Fruit fly (Drosophila melanogaster) whole organism, pupa: ENCODE data around the gene Alg2.

ENCODE experiments used
- CG13204 ChIP-seq: fragments of 200-800 bp; sonication (Bioruptor generic); optimal IDR thresholded peaks from 2 replicates; lab custom pipeline; 2018; ENCODE audit warnings: missing biosample characterization, mild to moderate bottlenecking, missing genetic modification characterization, moderate library complexity
- CG15710 ChIP-seq: fragments of 200-800 bp; sonication (Bioruptor generic); optimal IDR thresholded peaks from 2 replicates; lab custom pipeline; 2018; ENCODE audit warnings: missing biosample characterization, mild to moderate bottlenecking, missing genetic modification characterization, moderate library complexity
- CG17806 ChIP-seq: fragments of 200-800 bp; sonication (Bioruptor generic); optimal IDR thresholded peaks from 2 replicates; lab custom pipeline; 2018; ENCODE audit warnings: missing biosample characterization, mild to moderate bottlenecking, missing genetic modification characterization, moderate library complexity
- CG32121 ChIP-seq: fragments of 200-800 bp; sonication (Bioruptor generic); IDR thresholded peaks from 2 replicates; pipeline ENCODE4 v1.3.6; 2022; ENCODE audit warnings: missing biosample characterization, missing genetic modification characterization
- CG34367 ChIP-seq: fragments of 200-800 bp; sonication (Bioruptor generic); optimal IDR thresholded peaks from 2 replicates; lab custom pipeline; 2018; ENCODE audit warnings: missing biosample characterization, mild to moderate bottlenecking, missing genetic modification characterization
- CG8159 ChIP-seq: fragments of 200-800 bp; sonication (Bioruptor generic); optimal IDR thresholded peaks from 3 replicates; lab custom pipeline; 2018; ENCODE audit warnings: missing biosample characterization, mild to moderate bottlenecking, missing genetic modification characterization, moderate library complexity
- D1 ChIP-seq: fragments of 200-800 bp; sonication (Bioruptor generic); optimal IDR thresholded peaks from 2 replicates; lab custom pipeline; 2018; ENCODE audit warnings: missing biosample characterization, mild to moderate bottlenecking, missing genetic modification characterization, moderate library complexity
- Ets98B ChIP-seq: fragments of 200-800 bp; sonication (Bioruptor generic); IDR thresholded peaks from 2 replicates; pipeline ENCODE4 v1.3.6; 2022; ENCODE audit warnings: missing biosample characterization, missing genetic modification characterization
- Pif1B ChIP-seq: fragments of 200-800 bp; sonication (Bioruptor generic); optimal IDR thresholded peaks from 3 replicates; lab custom pipeline; 2016; ENCODE audit warnings: missing biosample characterization, missing genetic modification characterization
- fd96Ca ChIP-seq: fragments of 200-800 bp; sonication (Bioruptor generic); IDR thresholded peaks from 3 replicates; pipeline ENCODE4 v1.3.6; 2022; ENCODE audit warnings: missing biosample characterization, missing genetic modification characterization
- gl ChIP-seq: fragments of 200-800 bp; sonication (Bioruptor generic); optimal IDR thresholded peaks from 2 replicates; lab custom pipeline; 2018; ENCODE audit warnings: missing biosample characterization, mild to moderate bottlenecking, missing genetic modification characterization
- rn ChIP-seq: fragments of 200-800 bp; sonication (Bioruptor generic); IDR thresholded peaks from 2 replicates; pipeline ENCODE4 v1.3.6; 2022; ENCODE audit warnings: missing biosample characterization, missing genetic modification characterization

DNA sequence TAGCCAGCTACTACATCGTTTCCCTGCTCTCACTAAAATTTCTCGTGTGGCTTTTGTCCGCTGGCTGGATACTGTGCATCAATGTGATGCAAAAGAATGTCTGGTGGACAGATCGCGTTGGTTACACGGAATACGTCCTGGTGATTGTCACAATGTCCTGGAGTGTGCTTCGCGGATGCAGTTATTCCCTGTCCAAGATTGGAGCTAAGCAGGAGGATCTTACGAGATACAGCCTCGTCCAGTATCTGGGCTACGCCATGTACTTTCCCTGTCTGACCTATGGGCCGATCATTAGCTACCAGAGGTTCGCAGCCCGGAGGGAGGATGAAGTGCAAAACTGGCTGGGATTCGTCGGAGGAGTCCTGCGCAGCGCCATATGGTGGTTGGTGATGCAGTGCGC lies 19.0 kb downstream of the Alg2 start:
- TF ChIP-seq Ets98B (no peak), CG15710 (tag; lab: Kevin White, UChicago) (no peak), rn (GFP tag; lab: Robert Waterston, UW) (no peak), CG32121 (GFP tag; lab: Robert Waterston, UW) (no peak), D1 (tag; lab: Kevin White, UChicago) (no peak), CG34367 (tag; lab: Kevin White, UChicago) (no peak), Pif1B (GFP tag; lab: Kevin White, UChicago) (no peak), fd96Ca (GFP tag; lab: Robert Waterston, UW) (no peak), CG17806 (no peak), CG8159 (tag; lab: Kevin White, UChicago) (no peak), gl (tag; lab: Kevin White, UChicago) (no peak), CG13204 (GFP tag; lab: Kevin White, UChicago) (no peak)
